Worm (Caenorhabditis elegans) whole organism, midembryonic: ENCODE data around the gene JC8.7.

Experiments used
- T22C8.4 ChIP-seq: fragments of 200-800 bp; sonication (Bioruptor generic); IDR thresholded peaks from 2 replicates; pipeline ENCODE4 v1.3.6; 2022; ENCODE audit warnings: missing genetic modification characterization, missing compliant biosample characterization
- med-1 ChIP-seq: sonication (generic microtip); optimal IDR thresholded peaks from 2 replicates; lab custom pipeline; 2017; ENCODE audit warnings: missing genetic modification characterization, mild to moderate bottlenecking, missing compliant biosample characterization, antibody characterized with exemption, missing genetic modification reagents; ENCODE audit not compliant: insufficient read depth

DNA sequence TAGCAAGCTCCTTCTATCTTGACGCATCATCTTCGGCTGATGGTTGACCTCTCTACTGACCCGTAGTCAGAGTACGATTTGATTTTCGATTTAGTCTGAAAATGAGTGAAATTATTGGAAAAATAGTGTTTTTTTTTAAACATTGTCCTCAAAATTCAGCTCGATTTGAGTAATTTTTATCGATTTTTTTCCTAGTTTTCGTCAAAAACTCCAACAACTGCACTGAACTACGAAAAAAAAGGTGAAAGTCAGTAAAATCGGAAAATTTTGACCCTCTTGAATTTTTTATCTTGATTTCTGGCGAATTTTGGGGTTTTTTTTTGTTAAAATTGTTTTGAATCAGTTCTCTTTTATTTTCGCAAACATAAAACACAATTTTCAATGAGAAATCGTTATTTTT is 43.0 kb upstream of the JC8.7 start, which contains the start of gene ced-3:
- no peak for TF ChIP-seq med-1
- TF ChIP-seq T22C8.4, result no peak
